Worm (Caenorhabditis elegans) whole organism, L4 larva: ENCODE results near the gene asp-15.

Source experiments
- Y48G9A.11 ChIP-seq: fragments of 200-800 bp; sonication (Bioruptor generic); IDR thresholded peaks from 2 replicates; pipeline ENCODE4 v1.3.6; 2022; ENCODE audit warnings: missing genetic modification reagents, missing genetic modification characterization, missing compliant biosample characterization
- ces-1 ChIP-seq: fragments of 150-350 bp; sonication (generic microtip); optimal IDR thresholded peaks from 4 replicates; lab custom pipeline; 2014; ENCODE audit warnings: missing biosample characterization, missing genetic modification reagents, missing genetic modification characterization
- fkh-10 ChIP-seq: fragments of 150-350 bp; optimal IDR thresholded peaks from 2 replicates; lab custom pipeline; 2014; ENCODE audit warnings: missing biosample characterization, missing genetic modification reagents, missing genetic modification characterization
- mdt-29 ChIP-seq: fragments of 200-800 bp; sonication (Bioruptor generic); IDR thresholded peaks from 2 replicates; pipeline ENCODE4 v1.3.6; 2022; ENCODE audit warnings: missing genetic modification reagents, missing genetic modification characterization, missing compliant biosample characterization
- snpc-4 ChIP-seq: fragments of 150-350 bp; optimal IDR thresholded peaks from 2 replicates; lab custom pipeline; 2014; ENCODE audit warnings: missing biosample characterization, missing genetic modification characterization

- no peak for TF ChIP-seq ces-1 (GFP tag; lab: Kevin White, UChicago)
- no peak for TF ChIP-seq Y48G9A.11 (GFP tag; lab: Robert Waterston, UW)
- TF ChIP-seq snpc-4 (tag; lab: Kevin White, UChicago): no peak
- TF ChIP-seq fkh-10 (GFP tag; lab: Kevin White, UChicago): no peak
- no peak for TF ChIP-seq mdt-29 (GFP tag; lab: Robert Waterston, UW)
These were observed 37.9 kb upstream of the asp-15 start, which contains the start of gene nhr-95 for ce11 chrV:19082541-19082940.
